Worm (Caenorhabditis elegans): ENCODE data around the gene fzy-1.

DNA sequence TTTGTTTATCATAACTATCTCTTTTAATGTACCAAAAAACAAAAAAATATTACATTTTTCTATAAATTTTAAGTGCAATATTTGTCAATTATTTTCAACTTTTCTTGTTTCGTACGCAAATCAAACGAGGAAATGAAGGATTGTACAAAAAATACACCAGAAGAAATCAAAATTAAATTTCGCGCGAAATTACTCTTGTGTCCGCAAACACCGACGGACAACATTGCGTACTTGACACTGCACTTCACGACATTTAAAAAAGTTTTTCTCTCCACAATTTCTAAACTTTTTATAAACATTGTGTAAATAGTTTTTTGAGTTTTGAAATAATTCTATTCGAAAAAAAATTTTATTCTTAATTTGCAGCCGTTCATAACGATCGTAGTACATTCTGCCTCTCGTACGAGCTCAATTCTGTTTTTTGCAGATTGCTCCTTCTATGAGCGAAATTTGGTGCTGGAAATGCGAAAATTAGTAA, 26.6 kb upstream of the fzy-1 start, which contains the start of gene mrps-16:
- TF ChIP-seq aly-1 (tag; optimal IDR thresholded peaks at IDR 0.05), result no peak
- no peak for TF ChIP-seq hmbx-1 (tag; optimal IDR thresholded peaks at IDR 0.05)
- no peak for TF ChIP-seq ama-1 (optimal IDR thresholded peaks at IDR 0.05)
- TF ChIP-seq ets-7 (tag; optimal IDR thresholded peaks at IDR 0.05), result no peak
- no peak for TF ChIP-seq ceh-13 (GFP tag; optimal IDR thresholded peaks at IDR 0.05)
- TF ChIP-seq hnd-1 (tag; optimal IDR thresholded peaks at IDR 0.05), result no peak
- no peak for TF ChIP-seq scrt-1 (GFP tag; IDR thresholded peaks at IDR 0.05)
- no peak for TF ChIP-seq B0310.2 (tag; optimal IDR thresholded peaks at IDR 0.05)
- TF ChIP-seq hmg-4 (GFP tag; optimal IDR thresholded peaks at IDR 0.05), result no peak
- peak; percentile 68 for TF ChIP-seq F13C5.2 (tag; optimal IDR thresholded peaks at IDR 0.05)
- TF ChIP-seq flt-1 (GFP tag; IDR thresholded peaks at IDR 0.05), result no peak
